Worm (Caenorhabditis elegans) whole organism, L4 larva: ENCODE results near the gene F07F6.4.

Source experiments
- D1046.2 ChIP-seq: fragments of 200-800 bp; sonication (Bioruptor generic); IDR thresholded peaks from 2 replicates; pipeline ENCODE4 v1.3.6; 2022; ENCODE audit warnings: missing genetic modification characterization, missing compliant biosample characterization
- F10B5.3 ChIP-seq: sonication (generic microtip); optimal IDR thresholded peaks from 2 replicates; lab custom pipeline; 2016; ENCODE audit warnings: mild to moderate bottlenecking, missing genetic modification characterization, missing compliant biosample characterization
- F44E2.7 ChIP-seq: fragments of 200-800 bp; sonication (Bioruptor generic); IDR thresholded peaks from 2 replicates; pipeline ENCODE4 v2.1.2; 2022; ENCODE audit warnings: missing genetic modification characterization, missing compliant biosample characterization
- F49E8.2 ChIP-seq: sonication (generic microtip); optimal IDR thresholded peaks from 2 replicates; lab custom pipeline; 2016; ENCODE audit warnings: missing compliant biosample characterization, mild to moderate bottlenecking, missing genetic modification characterization, borderline replicate concordance
- T20F7.1 ChIP-seq: fragments of 200-800 bp; sonication (Bioruptor generic); optimal IDR thresholded peaks from 2 replicates; lab custom pipeline; 2018; ENCODE audit warnings: mild to moderate bottlenecking, missing genetic modification characterization, missing compliant biosample characterization
- Y48G9A.11 ChIP-seq: fragments of 200-800 bp; sonication (Bioruptor generic); IDR thresholded peaks from 2 replicates; pipeline ENCODE4 v1.3.6; 2022; ENCODE audit warnings: missing genetic modification reagents, missing genetic modification characterization, missing compliant biosample characterization
- ZK546.5 ChIP-seq, 2 experiments: sonication (generic microtip); optimal IDR thresholded peaks; 2 replicates each; lab custom pipeline; 2017; ENCODE audit warnings: missing biosample characterization in 2 of 2, missing genetic modification characterization in 2 of 2
- arid-1 ChIP-seq: fragments of 200-800 bp; sonication (Bioruptor generic); conservative IDR thresholded peaks from 2 replicates; pipeline ENCODE4 v1.3.6; 2022; ENCODE audit warnings: missing genetic modification reagents, missing genetic modification characterization, missing compliant biosample characterization
- attf-4 ChIP-seq: sonication (generic microtip); optimal IDR thresholded peaks from 3 replicates; lab custom pipeline; 2017; ENCODE audit warnings: missing biosample characterization, missing genetic modification characterization
- ceh-20 ChIP-seq: fragments of 200-800 bp; sonication (Bioruptor generic); IDR thresholded peaks from 2 replicates; pipeline ENCODE4 v1.3.6; 2022; ENCODE audit warnings: missing genetic modification reagents, missing genetic modification characterization, missing compliant biosample characterization
- ceh-28 ChIP-seq: fragments of 150-350 bp; optimal IDR thresholded peaks from 2 replicates; lab custom pipeline; 2014; ENCODE audit warnings: missing biosample characterization, missing genetic modification reagents, missing genetic modification characterization
- ceh-44 ChIP-seq: fragments of 200-800 bp; sonication (Bioruptor generic); IDR thresholded peaks from 2 replicates; pipeline ENCODE4 v1.3.6; 2022; ENCODE audit warnings: missing genetic modification reagents, missing genetic modification characterization, missing compliant biosample characterization
- ces-1 ChIP-seq: fragments of 150-350 bp; sonication (generic microtip); optimal IDR thresholded peaks from 4 replicates; lab custom pipeline; 2014; ENCODE audit warnings: missing biosample characterization, missing genetic modification reagents, missing genetic modification characterization
- cey-2 ChIP-seq: sonication (generic microtip); optimal IDR thresholded peaks from 3 replicates; lab custom pipeline; 2017; ENCODE audit warnings: missing genetic modification characterization, mild to moderate bottlenecking, missing compliant biosample characterization, antibody characterized with exemption, borderline replicate concordance; ENCODE audit not compliant: insufficient read depth
- daf-12 ChIP-seq: fragments of 150-350 bp; optimal IDR thresholded peaks from 2 replicates; lab custom pipeline; 2014; ENCODE audit warnings: missing biosample characterization, missing genetic modification reagents, missing genetic modification characterization
- daf-19 ChIP-seq: fragments of 200-800 bp; sonication (Bioruptor generic); conservative IDR thresholded peaks from 2 replicates; pipeline ENCODE4 v1.3.6; 2022; ENCODE audit warnings: missing genetic modification characterization, missing compliant biosample characterization
- dmd-8 ChIP-seq: fragments of 200-800 bp; sonication (Bioruptor generic); IDR thresholded peaks from 2 replicates; pipeline ENCODE4 v1.3.6; 2022; ENCODE audit warnings: missing genetic modification characterization, missing compliant biosample characterization
- duxl-1 ChIP-seq: sonication (generic microtip); optimal IDR thresholded peaks from 2 replicates; lab custom pipeline; 2016; ENCODE audit warnings: mild to moderate bottlenecking, missing genetic modification characterization, moderate library complexity, missing compliant biosample characterization; ENCODE audit not compliant: poor library complexity
- egl-43 ChIP-seq: fragments of 200-800 bp; sonication (Bioruptor generic); IDR thresholded peaks from 2 replicates; pipeline ENCODE4 v1.3.6; 2022; ENCODE audit warnings: missing genetic modification reagents, missing genetic modification characterization, missing compliant biosample characterization
- fkh-10 ChIP-seq: fragments of 150-350 bp; optimal IDR thresholded peaks from 2 replicates; lab custom pipeline; 2014; ENCODE audit warnings: missing biosample characterization, missing genetic modification reagents, missing genetic modification characterization
- hif-1 ChIP-seq, 2 experiments: sonication (generic microtip); optimal IDR thresholded peaks; 2 replicates each; lab custom pipeline; 2016 to 2017; ENCODE audit warnings: missing compliant biosample characterization in 2 of 2, missing genetic modification characterization in 2 of 2, missing genetic modification reagents in 2 of 2, missing genotype in 2 of 2, mild to moderate bottlenecking in 1 of 2
- lin-1 ChIP-seq: fragments of 200-800 bp; sonication (Bioruptor generic); IDR thresholded peaks from 2 replicates; pipeline ENCODE4 v1.3.6; 2022; ENCODE audit warnings: missing genetic modification reagents, missing genetic modification characterization, missing compliant biosample characterization
- lin-15B ChIP-seq: fragments of 150-350 bp; sonication (generic microtip); optimal IDR thresholded peaks from 3 replicates; lab custom pipeline; 2014; ENCODE audit warnings: missing biosample characterization, missing genetic modification characterization
- lin-29 ChIP-seq: fragments of 200-800 bp; sonication (Bioruptor generic); IDR thresholded peaks from 2 replicates; pipeline ENCODE4 v1.3.6; 2022; ENCODE audit warnings: missing genetic modification reagents, missing genetic modification characterization, missing compliant biosample characterization
- lin-38 ChIP-seq: fragments of 200-800 bp; sonication (Bioruptor generic); IDR thresholded peaks from 2 replicates; pipeline ENCODE4 v1.3.6; 2022; ENCODE audit warnings: missing genetic modification reagents, missing genetic modification characterization, missing compliant biosample characterization
- lir-3 ChIP-seq: sonication (generic microtip); optimal IDR thresholded peaks from 2 replicates; lab custom pipeline; 2016; ENCODE audit warnings: mild to moderate bottlenecking, missing genetic modification characterization, missing compliant biosample characterization
- lsy-2 ChIP-seq, 2 experiments: fragments of 150-350 bp in 1 of 2; sonication (generic microtip) in 1 of 2; optimal IDR thresholded peaks; 2 replicates each; lab custom pipeline; 2014 to 2017; ENCODE audit warnings: missing biosample characterization in 2 of 2, missing genetic modification characterization in 2 of 2
- madf-5 ChIP-seq, 2 experiments: fragments of 200-800 bp; sonication (Bioruptor generic); IDR thresholded peaks; 2 replicates each; pipeline ENCODE4 v1.3.6; 2022; ENCODE audit warnings: missing compliant biosample characterization in 2 of 2, missing genetic modification characterization in 2 of 2
- mdl-1 ChIP-seq, 2 experiments: fragments of 150-350 bp in 1 of 2; sonication (generic microtip) in 1 of 2; optimal IDR thresholded peaks; 2 replicates each; lab custom pipeline; 2014 to 2017; ENCODE audit warnings: missing biosample characterization in 2 of 2, missing genetic modification characterization in 2 of 2
- mep-1 ChIP-seq: fragments of 150-350 bp; sonication (generic microtip); optimal IDR thresholded peaks from 3 replicates; lab custom pipeline; 2014; ENCODE audit warnings: missing biosample characterization, missing genetic modification characterization
- mxl-2 ChIP-seq: fragments of 200-800 bp; sonication (Bioruptor generic); conservative IDR thresholded peaks from 2 replicates; pipeline ENCODE4 v1.3.6; 2022; ENCODE audit warnings: missing genetic modification reagents, missing genetic modification characterization, missing compliant biosample characterization
- nhr-102 ChIP-seq: sonication (generic microtip); optimal IDR thresholded peaks from 2 replicates; lab custom pipeline; 2016; ENCODE audit warnings: mild to moderate bottlenecking, missing genetic modification characterization, moderate library complexity, missing compliant biosample characterization
- nhr-111 ChIP-seq: fragments of 200-800 bp; sonication (Bioruptor generic); optimal IDR thresholded peaks from 2 replicates; lab custom pipeline; 2018; ENCODE audit warnings: mild to moderate bottlenecking, missing genetic modification characterization, missing compliant biosample characterization
- nhr-28 ChIP-seq: fragments of 150-350 bp; optimal IDR thresholded peaks from 2 replicates; lab custom pipeline; 2014; ENCODE audit warnings: missing biosample characterization, missing genetic modification characterization
- nhr-6 ChIP-seq: fragments of 150-350 bp; optimal IDR thresholded peaks from 2 replicates; lab custom pipeline; 2014; ENCODE audit warnings: missing biosample characterization, missing genetic modification characterization
- nhr-76 ChIP-seq: fragments of 150-350 bp; optimal IDR thresholded peaks from 2 replicates; lab custom pipeline; 2014; ENCODE audit warnings: missing biosample characterization, missing genetic modification characterization
- nhr-77 ChIP-seq: fragments of 150-350 bp; optimal IDR thresholded peaks from 2 replicates; lab custom pipeline; 2014; ENCODE audit warnings: missing biosample characterization, missing genetic modification characterization
- pqm-1 ChIP-seq: sonication (generic microtip); optimal IDR thresholded peaks from 2 replicates; lab custom pipeline; 2017; ENCODE audit warnings: missing biosample characterization, missing genetic modification characterization
- sdz-12 ChIP-seq: fragments of 200-800 bp; sonication (Bioruptor generic); optimal IDR thresholded peaks from 2 replicates; lab custom pipeline; 2018; ENCODE audit warnings: mild to moderate bottlenecking, missing genetic modification characterization, missing compliant biosample characterization
- snpc-4 ChIP-seq: fragments of 150-350 bp; optimal IDR thresholded peaks from 2 replicates; lab custom pipeline; 2014; ENCODE audit warnings: missing biosample characterization, missing genetic modification characterization
- spr-3 ChIP-seq: fragments of 200-800 bp; sonication (Bioruptor generic); optimal IDR thresholded peaks from 2 replicates; lab custom pipeline; 2018; ENCODE audit warnings: mild to moderate bottlenecking, missing genetic modification characterization, missing compliant biosample characterization
- unc-130 ChIP-seq: sonication (generic microtip); optimal IDR thresholded peaks from 2 replicates; lab custom pipeline; 2016; ENCODE audit warnings: missing genetic modification reagents, missing genetic modification characterization, missing compliant biosample characterization
- zfp-3 ChIP-seq: fragments of 200-800 bp; sonication (Bioruptor generic); conservative IDR thresholded peaks from 2 replicates; pipeline ENCODE4 v1.3.6; 2022; ENCODE audit warnings: missing genetic modification reagents, missing genetic modification characterization, missing compliant biosample characterization

The F07F6.4 gene

DNA sequence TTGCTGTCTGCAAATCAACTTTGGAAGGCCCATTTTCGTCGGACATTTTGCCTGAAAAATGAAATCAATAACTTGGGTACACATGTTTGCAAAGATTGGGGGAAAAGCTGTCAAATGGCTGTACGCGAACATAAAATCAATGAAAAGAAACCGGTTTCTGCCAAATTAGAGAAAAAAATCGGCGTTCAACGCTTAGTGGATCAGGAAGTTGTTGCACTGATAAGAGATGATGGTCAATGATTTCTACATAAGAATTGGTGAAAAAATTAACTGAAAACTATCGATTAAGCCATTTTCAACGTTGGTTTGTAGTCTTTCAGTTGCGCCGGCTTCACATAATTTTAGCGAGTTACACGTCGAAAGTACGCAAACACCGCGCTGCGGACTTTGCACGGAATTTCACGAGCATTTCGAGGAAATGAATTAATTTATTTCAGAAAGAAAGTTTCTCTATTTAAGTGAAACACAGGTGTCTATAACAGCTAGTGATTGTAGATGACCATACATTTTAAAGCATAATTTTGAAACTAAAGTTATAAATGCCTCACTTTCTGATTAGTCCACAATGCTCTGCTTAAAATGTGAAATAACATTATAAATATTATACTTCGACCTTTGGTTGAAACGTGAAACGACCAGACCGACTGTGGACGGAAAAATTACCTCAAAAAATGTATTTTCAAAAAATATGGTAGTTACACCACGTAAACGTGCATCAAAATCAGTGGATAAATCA is at the start of gene F07F6.4, which contains the start of gene F07F6.2 (continued):
- TF ChIP-seq nhr-76 (tag; lab: Kevin White, UChicago), result no peak
- TF ChIP-seq fkh-10, result no peak
- TF ChIP-seq D1046.2 (GFP tag; lab: Robert Waterston, UW), result no peak
- peak; percentile 46; the same call in 1 of the 2 replicates for TF ChIP-seq lin-38 (GFP tag; lab: Robert Waterston, UW)
- no peak for TF ChIP-seq arid-1 (GFP tag; lab: Robert Waterston, UW)
- TF ChIP-seq spr-3 (GFP tag; lab: Kevin White, UChicago), result no peak
- TF ChIP-seq T20F7.1, result no peak
- TF ChIP-seq mep-1 (tag; lab: Kevin White, UChicago), result peak; percentile 27
- TF ChIP-seq ceh-20 (GFP tag; lab: Robert Waterston, UW), result no peak
- no peak for TF ChIP-seq F10B5.3 (tag; lab: Kevin White, UChicago)
- TF ChIP-seq mdl-1 (tag; optimal IDR thresholded peaks at IDR 0.05; lab: Kevin White, UChicago), result no peak
- TF ChIP-seq ceh-28 (tag; lab: Kevin White, UChicago), result no peak
- no peak for TF ChIP-seq nhr-102 (tag; lab: Kevin White, UChicago)
- no peak for TF ChIP-seq daf-12 (tag; lab: Kevin White, UChicago)
- TF ChIP-seq ZK546.5 (tag; optimal IDR thresholded peaks at IDR 0.05; lab: Kevin White, UChicago), result no peak
- no peak for TF ChIP-seq egl-43 (GFP tag; lab: Robert Waterston, UW)
- TF ChIP-seq Y48G9A.11 (GFP tag; lab: Robert Waterston, UW), result no peak
- peak in 1 of 2 experiments; percentile 64 for TF ChIP-seq lsy-2 (tag; optimal IDR thresholded peaks at IDR 0.05; lab: Kevin White, UChicago)
- no peak for TF ChIP-seq duxl-1 (tag; lab: Kevin White, UChicago)
- TF ChIP-seq ceh-44 (GFP tag; lab: Robert Waterston, UW), result no peak
- no peak for TF ChIP-seq nhr-111 (GFP tag; lab: Kevin White, UChicago)
- TF ChIP-seq daf-19 (GFP tag; lab: Robert Waterston, UW), result no peak
- TF ChIP-seq hif-1 (tag; optimal IDR thresholded peaks at IDR 0.05; lab: Kevin White, UChicago), result no peak
- TF ChIP-seq pqm-1 (tag; lab: Kevin White, UChicago), result peak; percentile 27
- TF ChIP-seq cey-2 (tag; lab: Kevin White, UChicago), result no peak
- TF ChIP-seq lin-29 (GFP tag; lab: Robert Waterston, UW), result no peak
- no peak for TF ChIP-seq nhr-28 (tag; lab: Kevin White, UChicago)
- TF ChIP-seq lir-3 (tag; lab: Kevin White, UChicago), result no peak
- TF ChIP-seq madf-5 (GFP tag; IDR thresholded peaks at IDR 0.05; lab: Robert Waterston, UW), result no peak
- TF ChIP-seq F49E8.2 (tag; lab: Kevin White, UChicago), result no peak
- no peak for TF ChIP-seq lin-1 (GFP tag; lab: Robert Waterston, UW)
- TF ChIP-seq ces-1, result no peak
- TF ChIP-seq lin-15B (tag; lab: Kevin White, UChicago), result no peak
- no peak for TF ChIP-seq zfp-3

DNA sequence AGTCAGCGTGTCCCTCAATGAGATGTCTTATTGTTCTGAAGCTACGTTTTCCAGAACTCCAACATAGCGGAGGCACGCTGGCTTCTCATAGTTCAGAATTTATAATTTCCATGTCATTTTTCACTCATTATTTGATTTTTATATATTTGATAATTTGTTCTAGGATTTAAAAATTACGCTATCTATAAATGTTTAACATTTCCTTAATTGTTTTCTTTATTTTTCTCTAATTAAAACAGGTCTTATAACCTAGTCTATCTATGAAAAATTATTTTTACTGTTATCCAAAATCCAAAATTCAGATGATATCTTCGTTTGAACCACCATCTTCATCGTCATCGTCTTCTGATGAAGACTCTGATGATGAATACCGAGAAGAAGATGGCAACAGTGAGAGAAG is 48.9 kb upstream of the F07F6.4 start, which contains the start of gene F56D1.1:
Gene F56D1.1 (plus strand): TSS at position 301 of the 400 bp plus-strand sequence.
- TF ChIP-seq dmd-8 (no peak), madf-5 (GFP tag; IDR thresholded peaks at IDR 0.05; lab: Robert Waterston, UW) (no peak), F44E2.7 (GFP tag; lab: Robert Waterston, UW) (no peak), nhr-77 (tag; lab: Kevin White, UChicago) (no peak), mxl-2 (GFP tag; lab: Robert Waterston, UW) (no peak), attf-4 (tag; lab: Kevin White, UChicago) (no peak), nhr-6 (no peak), sdz-12 (no peak), unc-130 (GFP tag; lab: Kevin White, UChicago) (no peak), snpc-4 (tag; lab: Kevin White, UChicago) (no peak)
